Fruit fly (Drosophila melanogaster) whole organism, prepupa: ENCODE data around the gene Prp18.

Experiments
- Blimp-1 ChIP-seq: fragments of 200-800 bp; sonication (Bioruptor generic); optimal IDR thresholded peaks from 3 replicates; lab custom pipeline; 2017; ENCODE audit warnings: missing biosample characterization, missing genetic modification characterization, mild to moderate bottlenecking, moderate library complexity, missing genetic modification reagents
- CG10631 ChIP-seq: fragments of 200-800 bp; sonication (Bioruptor generic); optimal IDR thresholded peaks from 2 replicates; lab custom pipeline; 2016; ENCODE audit warnings: missing biosample characterization, missing genetic modification characterization
- CG10669 ChIP-seq: fragments of 200-800 bp; sonication (Bioruptor generic); optimal IDR thresholded peaks from 3 replicates; lab custom pipeline; 2018; ENCODE audit warnings: missing biosample characterization, mild to moderate bottlenecking, missing genetic modification characterization, moderate library complexity
- CG11294 ChIP-seq: fragments of 200-800 bp; sonication (Bioruptor generic); IDR thresholded peaks from 2 replicates; pipeline ENCODE4 v1.3.6; 2022; ENCODE audit warnings: missing biosample characterization, missing genetic modification characterization
- CG11762 ChIP-seq: fragments of 200-800 bp; sonication (Bioruptor generic); optimal IDR thresholded peaks from 3 replicates; lab custom pipeline; 2016; ENCODE audit warnings: missing biosample characterization, missing genetic modification characterization; ENCODE audit not compliant: insufficient read depth
- CG11902 ChIP-seq: fragments of 200-800 bp; sonication (Bioruptor generic); optimal IDR thresholded peaks from 3 replicates; lab custom pipeline; 2016; ENCODE audit warnings: missing biosample characterization, missing genetic modification characterization
- CG1621 ChIP-seq: fragments of 200-800 bp; sonication (Bioruptor generic); optimal IDR thresholded peaks from 3 replicates; lab custom pipeline; 2018; ENCODE audit warnings: missing biosample characterization, mild to moderate bottlenecking, missing genetic modification characterization
- CG16779 ChIP-seq: fragments of 200-800 bp; sonication (Bioruptor generic); optimal IDR thresholded peaks from 3 replicates; lab custom pipeline; 2017; ENCODE audit warnings: missing biosample characterization, mild to moderate bottlenecking, missing genetic modification characterization
- CG3032 ChIP-seq: fragments of 200-800 bp; optimal IDR thresholded peaks from 2 replicates; lab custom pipeline; 2019; ENCODE audit warnings: missing biosample characterization, mild to moderate bottlenecking, missing genetic modification characterization, moderate library complexity
- CG31627 ChIP-seq: fragments of 200-800 bp; sonication (Bioruptor generic); optimal IDR thresholded peaks from 3 replicates; lab custom pipeline; 2016; ENCODE audit warnings: missing biosample characterization, missing genetic modification characterization
- CG32006 ChIP-seq: fragments of 200-800 bp; sonication (Bioruptor generic); optimal IDR thresholded peaks from 3 replicates; lab custom pipeline; 2017; ENCODE audit warnings: missing biosample characterization, mild to moderate bottlenecking, missing genetic modification characterization
- CG34406 ChIP-seq: fragments of 200-800 bp; sonication (Bioruptor generic); optimal IDR thresholded peaks from 3 replicates; lab custom pipeline; 2016; ENCODE audit warnings: missing biosample characterization, missing genetic modification characterization
- CG3919 ChIP-seq: fragments of 200-800 bp; sonication (Bioruptor generic); optimal IDR thresholded peaks from 3 replicates; lab custom pipeline; 2016; ENCODE audit warnings: missing biosample characterization, missing genetic modification characterization
- CG6163 ChIP-seq: fragments of 200-800 bp; sonication (Bioruptor generic); IDR thresholded peaks from 3 replicates; pipeline ENCODE4 v1.3.6; 2022; ENCODE audit warnings: missing biosample characterization, missing genetic modification characterization
- CG6276 ChIP-seq: fragments of 200-800 bp; sonication (Bioruptor generic); optimal IDR thresholded peaks from 2 replicates; lab custom pipeline; 2017; ENCODE audit warnings: missing biosample characterization, mild to moderate bottlenecking, missing genetic modification characterization
- CG6808 ChIP-seq: fragments of 200-800 bp; sonication (Bioruptor generic); optimal IDR thresholded peaks from 3 replicates; lab custom pipeline; 2017; ENCODE audit warnings: missing biosample characterization, missing genetic modification characterization, mild to moderate bottlenecking, moderate library complexity, missing genetic modification reagents
- CG7368 ChIP-seq: fragments of 200-800 bp; sonication (Bioruptor generic); optimal IDR thresholded peaks from 3 replicates; lab custom pipeline; 2016; ENCODE audit warnings: missing biosample characterization, missing genetic modification characterization
- CG8119 ChIP-seq: fragments of 200-800 bp; sonication (Bioruptor generic); IDR thresholded peaks from 3 replicates; pipeline ENCODE4 v1.3.6; 2022; ENCODE audit warnings: missing biosample characterization, missing genetic modification characterization
- CG8319 ChIP-seq: fragments of 200-800 bp; sonication (Bioruptor generic); optimal IDR thresholded peaks from 3 replicates; lab custom pipeline; 2016; ENCODE audit warnings: missing biosample characterization, missing genetic modification characterization
- CG8632 ChIP-seq: fragments of 200-800 bp; sonication (Bioruptor generic); optimal IDR thresholded peaks from 3 replicates; lab custom pipeline; 2016; ENCODE audit warnings: missing biosample characterization, missing genetic modification characterization
- CG9139 ChIP-seq: fragments of 200-800 bp; sonication (Bioruptor generic); optimal IDR thresholded peaks from 3 replicates; lab custom pipeline; 2017; ENCODE audit warnings: missing biosample characterization, mild to moderate bottlenecking, missing genetic modification characterization
- Eip75B ChIP-seq: fragments of 200-800 bp; sonication (Bioruptor generic); optimal IDR thresholded peaks from 3 replicates; lab custom pipeline; 2016; ENCODE audit warnings: missing biosample characterization, missing genetic modification characterization
- Eip78C ChIP-seq: fragments of 200-800 bp; sonication (Bioruptor generic); peaks from one replicate; lab custom pipeline; 2016; ENCODE audit warnings: missing biosample characterization, missing genetic modification characterization
- Eip93F ChIP-seq: fragments of 200-800 bp; sonication (Bioruptor generic); optimal IDR thresholded peaks from 2 replicates; lab custom pipeline; 2016; ENCODE audit warnings: missing biosample characterization, mild to moderate bottlenecking, missing genetic modification characterization
- Ets96B ChIP-seq: fragments of 200-800 bp; optimal IDR thresholded peaks from 2 replicates; lab custom pipeline; 2019; ENCODE audit warnings: missing biosample characterization, mild to moderate bottlenecking, missing genetic modification characterization, moderate library complexity
- Hr38 ChIP-seq: sonication (Bioruptor generic); optimal IDR thresholded peaks from 2 replicates; lab custom pipeline; 2016; ENCODE audit warnings: missing biosample characterization, missing genetic modification characterization
- Hr39 ChIP-seq: fragments of 200-800 bp; sonication (Bioruptor generic); optimal IDR thresholded peaks from 2 replicates; lab custom pipeline; 2016; ENCODE audit warnings: missing biosample characterization, missing genetic modification characterization
- Hr4 ChIP-seq: fragments of 200-800 bp; sonication (Bioruptor generic); optimal IDR thresholded peaks from 3 replicates; lab custom pipeline; 2016; ENCODE audit warnings: missing biosample characterization, missing genetic modification characterization
- Lpt ChIP-seq: fragments of 200-800 bp; sonication (Bioruptor generic); optimal IDR thresholded peaks from 3 replicates; lab custom pipeline; 2016; ENCODE audit warnings: missing biosample characterization, missing genetic modification characterization
- Smox ChIP-seq: fragments of 200-800 bp; sonication (Bioruptor generic); optimal IDR thresholded peaks from 3 replicates; lab custom pipeline; 2016; ENCODE audit warnings: missing biosample characterization, missing genetic modification characterization
- Sox102F ChIP-seq: fragments of 200-800 bp; sonication (Bioruptor generic); optimal IDR thresholded peaks from 2 replicates; lab custom pipeline; 2016; ENCODE audit warnings: missing biosample characterization, mild to moderate bottlenecking, missing genetic modification characterization
- Sox14 ChIP-seq: fragments of 200-800 bp; sonication (Bioruptor generic); optimal IDR thresholded peaks from 3 replicates; lab custom pipeline; 2016; ENCODE audit warnings: missing biosample characterization, missing genetic modification characterization
- Sox15 ChIP-seq: fragments of 200-800 bp; sonication (Bioruptor generic); optimal IDR thresholded peaks from 3 replicates; lab custom pipeline; 2016; ENCODE audit warnings: missing biosample characterization, missing genetic modification characterization
- achi ChIP-seq: fragments of 200-800 bp; sonication (Bioruptor generic); optimal IDR thresholded peaks from 3 replicates; lab custom pipeline; 2016; ENCODE audit warnings: missing biosample characterization, missing genetic modification characterization
- acj6 ChIP-seq: fragments of 200-800 bp; sonication (Bioruptor generic); optimal IDR thresholded peaks from 3 replicates; lab custom pipeline; 2016; ENCODE audit warnings: missing biosample characterization, missing genetic modification characterization
- dac ChIP-seq: fragments of 200-800 bp; sonication (Bioruptor generic); optimal IDR thresholded peaks from 2 replicates; lab custom pipeline; 2017; ENCODE audit warnings: missing biosample characterization, mild to moderate bottlenecking, missing genetic modification characterization
- dsx ChIP-seq: fragments of 200-800 bp; optimal IDR thresholded peaks from 3 replicates; lab custom pipeline; 2019; ENCODE audit warnings: missing biosample characterization, mild to moderate bottlenecking, missing genetic modification characterization, moderate library complexity; ENCODE audit not compliant: poor library complexity, severe bottlenecking
- esn ChIP-seq: fragments of 200-800 bp; sonication (Bioruptor generic); optimal IDR thresholded peaks from 2 replicates; lab custom pipeline; 2016; ENCODE audit warnings: missing biosample characterization, mild to moderate bottlenecking, missing genetic modification characterization, moderate library complexity
- fd59A ChIP-seq: fragments of 200-800 bp; sonication (Bioruptor generic); optimal IDR thresholded peaks from 2 replicates; lab custom pipeline; 2017; ENCODE audit warnings: missing biosample characterization, mild to moderate bottlenecking, missing genetic modification characterization, missing genetic modification reagents
- fd85E ChIP-seq: fragments of 200-800 bp; sonication (Bioruptor generic); optimal IDR thresholded peaks from 3 replicates; lab custom pipeline; 2016; ENCODE audit warnings: missing biosample characterization, missing genetic modification characterization
- fkh ChIP-seq: fragments of 200-800 bp; sonication (Bioruptor generic); optimal IDR thresholded peaks from 3 replicates; lab custom pipeline; 2017; ENCODE audit warnings: missing biosample characterization, mild to moderate bottlenecking, missing genetic modification characterization, moderate library complexity
- net ChIP-seq: fragments of 200-800 bp; sonication (Bioruptor generic); optimal IDR thresholded peaks from 3 replicates; lab custom pipeline; 2016; ENCODE audit warnings: missing biosample characterization, missing genetic modification characterization
- pdm3 ChIP-seq: fragments of 200-800 bp; sonication (Bioruptor generic); optimal IDR thresholded peaks from 3 replicates; lab custom pipeline; 2016; ENCODE audit warnings: missing biosample characterization, missing genetic modification characterization
- salr ChIP-seq, 2 experiments: fragments of 200-800 bp; sonication (Bioruptor generic); optimal IDR thresholded peaks; 3 replicates each; lab custom pipeline; 2016 to 2018; ENCODE audit warnings: missing biosample characterization in 2 of 2, missing genetic modification characterization in 2 of 2, mild to moderate bottlenecking in 1 of 2
- spab ChIP-seq: fragments of 200-800 bp; sonication (Bioruptor generic); optimal IDR thresholded peaks from 2 replicates; lab custom pipeline; 2017; ENCODE audit warnings: missing biosample characterization, mild to moderate bottlenecking, missing genetic modification characterization, missing genetic modification reagents
- ss ChIP-seq, 2 experiments: fragments of 200-800 bp; sonication (Bioruptor generic); optimal IDR thresholded peaks; 2 replicates in 1 of 2; 3 replicates in 1 of 2; lab custom pipeline; 2017 to 2018; ENCODE audit warnings: mild to moderate bottlenecking in 2 of 2, missing biosample characterization in 2 of 2, missing genetic modification characterization in 2 of 2, moderate library complexity in 1 of 2
- vri ChIP-seq: fragments of 200-800 bp; sonication (Bioruptor generic); optimal IDR thresholded peaks from 3 replicates; lab custom pipeline; 2016; ENCODE audit warnings: missing biosample characterization, mild to moderate bottlenecking, missing genetic modification characterization

The Prp18 gene

DNA sequence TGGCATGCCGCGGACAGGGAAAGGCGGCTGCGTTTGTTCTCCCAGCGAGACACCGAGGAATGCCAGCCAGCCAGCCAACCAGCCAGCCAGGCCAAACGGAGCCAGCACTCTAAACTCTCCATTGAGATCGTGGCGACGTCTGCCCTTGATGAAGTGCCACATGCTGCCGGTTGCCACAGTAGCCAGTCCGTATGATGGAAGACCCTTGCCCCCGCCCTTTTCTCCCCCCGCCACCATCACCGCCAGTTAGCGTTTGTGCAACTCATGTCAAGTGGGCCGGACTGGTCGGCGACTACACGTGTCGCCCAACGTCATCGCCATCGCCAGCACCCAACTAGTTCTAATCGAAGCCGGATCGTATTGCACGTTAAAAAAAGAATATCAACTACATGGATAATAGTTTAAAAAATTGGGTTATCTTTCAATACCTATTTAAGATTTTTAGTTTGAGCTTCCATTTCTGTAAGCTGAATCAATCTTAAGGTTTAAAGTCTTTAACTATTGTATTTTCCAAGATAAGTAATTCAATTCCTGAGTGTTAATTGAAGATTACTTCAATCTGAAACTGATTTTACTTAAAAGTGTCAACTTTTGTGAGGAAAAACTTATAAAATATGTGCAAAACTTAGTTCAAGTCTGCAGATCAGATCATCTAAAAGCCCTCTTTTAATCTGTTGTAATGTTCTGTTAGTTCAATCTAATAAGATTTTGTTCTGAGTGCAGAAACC lies 39.3 kb upstream of the Prp18 start (continued):
- TF ChIP-seq Sox14 (GFP tag; lab: Kevin White, UChicago) (peak; percentile 34), net (GFP tag; lab: Kevin White, UChicago) (peak; percentile 26), CG8632 (GFP tag; lab: Kevin White, UChicago) (no peak), ss (GFP tag; optimal IDR thresholded peaks at IDR 0.05; lab: Kevin White, UChicago) (peak; percentile 45 to 70), Sox102F (GFP tag; lab: Kevin White, UChicago) (no peak), Hr4 (GFP tag; lab: Kevin White, UChicago) (peak; percentile 0)
- TF ChIP-seq, all 60 proteins: peak for 25

DNA sequence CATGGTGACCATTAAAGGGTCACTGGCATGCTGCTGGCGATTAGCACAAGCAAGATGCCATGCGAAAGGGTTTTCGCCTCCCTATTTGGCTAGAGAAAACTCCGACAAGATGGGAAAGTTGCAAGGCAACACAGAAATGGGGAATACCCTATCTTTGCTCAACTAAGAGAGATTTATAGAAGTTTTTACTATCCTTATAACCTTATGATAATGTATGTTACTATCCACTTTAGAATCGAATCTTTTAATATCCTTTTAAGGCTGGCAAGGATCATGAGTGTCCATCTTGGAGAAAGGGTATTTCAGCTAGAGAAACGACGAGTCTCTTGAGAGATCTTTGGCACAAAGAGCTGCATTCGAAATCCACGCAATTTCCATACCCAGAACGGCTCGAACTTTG lies 38.7 kb upstream of the Prp18 start:
- no peak for TF ChIP-seq Lpt (GFP tag; lab: Kevin White, UChicago)
- TF ChIP-seq Eip78C (GFP tag; lab: Kevin White, UChicago) = peak; percentile 72
- peak; percentile 18 for TF ChIP-seq CG32006 (GFP tag; lab: Kevin White, UChicago)
- TF ChIP-seq Smox = no peak
- TF ChIP-seq pdm3 = peak; percentile 26
- TF ChIP-seq CG11294 (GFP tag; lab: Robert Waterston, UW) = no peak
- no peak for TF ChIP-seq Sox15 (GFP tag; lab: Kevin White, UChicago)
- peak in 1 of 2 experiments; percentile 7 for TF ChIP-seq salr (GFP tag; optimal IDR thresholded peaks at IDR 0.05; lab: Kevin White, UChicago)
- no peak for TF ChIP-seq esn (GFP tag; lab: Kevin White, UChicago)
- TF ChIP-seq spab (GFP tag; lab: Kevin White, UChicago) = peak; percentile 4
- peak; percentile 43 for TF ChIP-seq Ets96B (tag; lab: Kevin White, UChicago)
- TF ChIP-seq acj6 (GFP tag; lab: Kevin White, UChicago) = peak; percentile 16
- TF ChIP-seq CG16779 (tag; lab: Kevin White, UChicago) = no peak
- TF ChIP-seq Blimp-1 (GFP tag; lab: Kevin White, UChicago) = no peak
- TF ChIP-seq Sox14 (GFP tag; lab: Kevin White, UChicago) = peak; percentile 39
- no peak for TF ChIP-seq CG9139 (GFP tag; lab: Kevin White, UChicago)
- TF ChIP-seq fd59A (GFP tag; lab: Kevin White, UChicago) = peak; percentile 32
- TF ChIP-seq CG11902 (GFP tag; lab: Kevin White, UChicago) = no peak
- TF ChIP-seq vri (GFP tag; lab: Kevin White, UChicago) = no peak
- TF ChIP-seq achi = peak; percentile 50
- TF ChIP-seq CG10669 (GFP tag; lab: Kevin White, UChicago) = no peak
- no peak for TF ChIP-seq CG6808 (GFP tag; lab: Kevin White, UChicago)
- peak; percentile 29; the same call in 1 of the 3 replicates for TF ChIP-seq CG8119
- TF ChIP-seq CG34406 (GFP tag; lab: Kevin White, UChicago) = no peak
- TF ChIP-seq CG7368 (GFP tag; lab: Kevin White, UChicago) = no peak
- peak; percentile 24 for TF ChIP-seq CG3919 (GFP tag; lab: Kevin White, UChicago)
- peak; percentile 40 for TF ChIP-seq CG3032 (tag; lab: Kevin White, UChicago)
- peak; percentile 22 for TF ChIP-seq Hr4 (GFP tag; lab: Kevin White, UChicago)
- no peak for TF ChIP-seq Hr38 (GFP tag; lab: Kevin White, UChicago)
- TF ChIP-seq Hr39 (GFP tag; lab: Kevin White, UChicago) = no peak
- TF ChIP-seq dac (GFP tag; lab: Kevin White, UChicago) = no peak
- TF ChIP-seq Eip93F (GFP tag; lab: Kevin White, UChicago) = no peak
- no peak for TF ChIP-seq net (GFP tag; lab: Kevin White, UChicago)
- peak; percentile 47 for TF ChIP-seq Eip75B
- TF ChIP-seq CG6163 (GFP tag; lab: Robert Waterston, UW) = peak; percentile 51; the same call in 1 of the 3 replicates
- peak; percentile 22 for TF ChIP-seq CG1621
- peak; percentile 32 for TF ChIP-seq dsx (GFP tag; lab: Kevin White, UChicago)
- no peak for TF ChIP-seq CG31627 (GFP tag; lab: Kevin White, UChicago)
- TF ChIP-seq CG10631 (GFP tag; lab: Kevin White, UChicago) = peak; percentile 42
- TF ChIP-seq CG11762 (GFP tag; lab: Kevin White, UChicago) = no peak
- no peak for TF ChIP-seq CG8319 (GFP tag; lab: Kevin White, UChicago)
- TF ChIP-seq ss (GFP tag; optimal IDR thresholded peaks at IDR 0.05; lab: Kevin White, UChicago) = no peak
- no peak for TF ChIP-seq CG6276 (GFP tag; lab: Kevin White, UChicago)
- no peak for TF ChIP-seq fkh (GFP tag; lab: Kevin White, UChicago)
- no peak for TF ChIP-seq fd85E
